Worm (Caenorhabditis elegans) whole organism, L3 larva: ENCODE data around the gene Y116A8C.9.

Experiments
- R02D3.7 ChIP-seq: fragments of 150-350 bp; optimal IDR thresholded peaks from 2 replicates; lab custom pipeline; 2014; ENCODE audit warnings: missing biosample characterization, missing genetic modification characterization
- ZK546.5 ChIP-seq: sonication (generic microtip); optimal IDR thresholded peaks from 2 replicates; lab custom pipeline; 2017; ENCODE audit warnings: missing biosample characterization, missing genetic modification characterization
- ceh-16 ChIP-seq: sonication (generic microtip); optimal IDR thresholded peaks from 2 replicates; lab custom pipeline; 2017; ENCODE audit warnings: missing biosample characterization, missing genetic modification characterization
- ceh-28 ChIP-seq: fragments of 150-350 bp; optimal IDR thresholded peaks from 2 replicates; lab custom pipeline; 2014; ENCODE audit warnings: missing biosample characterization, missing genetic modification reagents, missing genetic modification characterization
- ceh-82 ChIP-seq: fragments of 150-350 bp; optimal IDR thresholded peaks from 2 replicates; lab custom pipeline; 2014; ENCODE audit warnings: missing biosample characterization, missing genetic modification characterization
- ceh-9 ChIP-seq: sonication (generic microtip); optimal IDR thresholded peaks from 2 replicates; lab custom pipeline; 2018; ENCODE audit warnings: missing biosample characterization, missing genetic modification characterization
- daf-12 ChIP-seq: fragments of 150-350 bp; optimal IDR thresholded peaks from 2 replicates; lab custom pipeline; 2014; ENCODE audit warnings: missing biosample characterization, missing genetic modification reagents, missing genetic modification characterization
- egl-5 ChIP-seq: fragments of 150-350 bp; optimal IDR thresholded peaks from 2 replicates; lab custom pipeline; 2017; ENCODE audit warnings: missing biosample characterization, missing genetic modification reagents, missing genetic modification characterization, inconsistent platforms
- elt-2 ChIP-seq: sonication (generic microtip); optimal IDR thresholded peaks from 2 replicates; lab custom pipeline; 2016; ENCODE audit warnings: missing genetic modification reagents, mild to moderate bottlenecking, missing genetic modification characterization, missing compliant biosample characterization
- elt-3 ChIP-seq, 3 experiments: fragments of 150-350 bp in 1 of 3; sonication (generic microtip) in 2 of 3; optimal IDR thresholded peaks; 2 replicates in 2 of 3; 4 replicates in 1 of 3; lab custom pipeline; 2014 to 2017; ENCODE audit warnings: missing biosample characterization in 3 of 3, missing genetic modification characterization in 3 of 3
- eor-1 ChIP-seq, 2 experiments: fragments of 150-350 bp; optimal IDR thresholded peaks; 2 replicates each; lab custom pipeline; 2014 to 2018; ENCODE audit warnings: missing biosample characterization in 2 of 2, missing genetic modification characterization in 2 of 2
- fkh-2 ChIP-seq: fragments of 150-350 bp; optimal IDR thresholded peaks from 2 replicates; lab custom pipeline; 2014; ENCODE audit warnings: missing biosample characterization, missing genetic modification reagents, missing genetic modification characterization
- hmg-11 ChIP-seq: sonication (generic microtip); optimal IDR thresholded peaks from 2 replicates; lab custom pipeline; 2016; ENCODE audit warnings: missing genetic modification characterization, missing compliant biosample characterization
- lin-15B ChIP-seq: fragments of 150-350 bp; optimal IDR thresholded peaks from 2 replicates; lab custom pipeline; 2014; ENCODE audit warnings: missing biosample characterization, missing genetic modification characterization
- lin-39 ChIP-seq: fragments of 150-350 bp; optimal IDR thresholded peaks from 2 replicates; lab custom pipeline; 2018; ENCODE audit warnings: missing biosample characterization, missing genetic modification reagents, missing genetic modification characterization
- lsy-12 ChIP-seq: sonication (generic microtip); optimal IDR thresholded peaks from 2 replicates; lab custom pipeline; 2016; ENCODE audit warnings: mild to moderate bottlenecking, missing genetic modification characterization, missing compliant biosample characterization
- mml-1 ChIP-seq: fragments of 150-350 bp; sonication (generic microtip); optimal IDR thresholded peaks from 3 replicates; lab custom pipeline; 2014; ENCODE audit warnings: missing biosample characterization, missing genetic modification characterization
- nfya-1 ChIP-seq: sonication (generic microtip); optimal IDR thresholded peaks from 2 replicates; lab custom pipeline; 2017; ENCODE audit warnings: missing genetic modification characterization, mild to moderate bottlenecking, missing compliant biosample characterization, antibody characterized with exemption, moderate library complexity; ENCODE audit not compliant: insufficient read depth
- nhr-11 ChIP-seq: fragments of 150-350 bp; optimal IDR thresholded peaks from 2 replicates; lab custom pipeline; 2014; ENCODE audit warnings: missing biosample characterization, missing genetic modification characterization
- nhr-23 ChIP-seq: fragments of 150-350 bp; optimal IDR thresholded peaks from 2 replicates; lab custom pipeline; 2014; ENCODE audit warnings: missing biosample characterization, missing genetic modification reagents, missing genetic modification characterization
- nhr-25 ChIP-seq: sonication (generic microtip); optimal IDR thresholded peaks from 2 replicates; lab custom pipeline; 2017; ENCODE audit warnings: missing biosample characterization, missing genetic modification characterization
- nhr-43 ChIP-seq: sonication (generic microtip); optimal IDR thresholded peaks from 2 replicates; lab custom pipeline; 2016; ENCODE audit warnings: mild to moderate bottlenecking, missing genetic modification characterization, missing compliant biosample characterization; ENCODE audit not compliant: poor library complexity, severe bottlenecking
- nhr-67 ChIP-seq: fragments of 150-350 bp; optimal IDR thresholded peaks from 2 replicates; lab custom pipeline; 2014; ENCODE audit warnings: missing biosample characterization, missing genetic modification characterization
- nhr-77 ChIP-seq: fragments of 150-350 bp; optimal IDR thresholded peaks from 2 replicates; lab custom pipeline; 2014; ENCODE audit warnings: missing biosample characterization, missing genetic modification characterization
- pha-4 ChIP-seq: fragments of 150-350 bp; optimal IDR thresholded peaks from 2 replicates; lab custom pipeline; 2014; ENCODE audit warnings: missing biosample characterization, missing genetic modification reagents, missing genetic modification characterization
- sea-2 ChIP-seq: fragments of 150-350 bp; sonication (generic microtip); optimal IDR thresholded peaks from 4 replicates; lab custom pipeline; 2014; ENCODE audit warnings: missing biosample characterization, missing genetic modification reagents, missing genetic modification characterization
- snpc-4 ChIP-seq: fragments of 150-350 bp; optimal IDR thresholded peaks from 2 replicates; lab custom pipeline; 2014; ENCODE audit warnings: missing biosample characterization, missing genetic modification characterization
- tbx-2 ChIP-seq: sonication (generic microtip); optimal IDR thresholded peaks from 2 replicates; lab custom pipeline; 2016; ENCODE audit warnings: mild to moderate bottlenecking, missing genetic modification characterization, missing compliant biosample characterization
- unc-39 ChIP-seq: sonication (generic microtip); optimal IDR thresholded peaks from 4 replicates; lab custom pipeline; 2017; ENCODE audit warnings: missing biosample characterization, missing genetic modification characterization
- unc-62 ChIP-seq: fragments of 150-350 bp; sonication (generic microtip); optimal IDR thresholded peaks from 4 replicates; lab custom pipeline; 2014; ENCODE audit warnings: missing biosample characterization, missing genetic modification reagents, missing genetic modification characterization
- zag-1 ChIP-seq: fragments of 150-350 bp; optimal IDR thresholded peaks from 2 replicates; lab custom pipeline; 2014; ENCODE audit warnings: missing biosample characterization, missing genetic modification characterization
- ztf-11 ChIP-seq: fragments of 150-350 bp; optimal IDR thresholded peaks from 2 replicates; lab custom pipeline; 2014; ENCODE audit warnings: missing biosample characterization, missing genetic modification characterization

Gene Y116A8C.9

DNA sequence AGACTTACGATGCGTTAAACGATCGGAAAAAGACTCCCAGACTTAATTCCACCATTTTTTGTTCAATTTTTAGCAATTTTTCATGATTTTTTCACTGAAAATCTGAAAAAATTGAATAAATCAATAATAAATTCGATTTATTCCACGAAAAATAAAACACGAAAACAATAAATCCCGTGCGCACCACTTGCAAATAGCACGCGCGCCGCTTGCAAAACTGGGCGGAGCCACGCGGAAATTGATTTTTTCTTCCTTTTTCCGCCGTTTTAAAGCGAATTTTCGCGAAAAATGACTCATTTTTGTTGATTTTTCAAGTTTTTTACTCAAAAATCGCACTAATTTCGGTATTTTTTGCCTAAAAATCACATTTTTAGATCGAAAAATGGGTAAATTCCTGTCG, at the start of gene Y116A8C.9, which contains the start of gene arf-6:
Gene Y116A8C.9 (minus strand): TSS at position 55 of the 400 bp plus-strand sequence.
Gene arf-6 (plus strand): TSS at position 375 of the 400 bp plus-strand sequence.
- TF ChIP-seq nhr-23 (tag; lab: Kevin White, UChicago) (peak; percentile 66), R02D3.7 (tag; lab: Kevin White, UChicago) (peak; percentile 20), ceh-28 (tag; lab: Kevin White, UChicago) (peak; percentile 80), nhr-43 (tag; lab: Kevin White, UChicago) (peak; percentile 88), elt-2 (tag; lab: Kevin White, UChicago) (peak; percentile 25), hmg-11 (peak; percentile 94), nhr-67 (tag; lab: Kevin White, UChicago) (no peak), ceh-9 (no peak), snpc-4 (tag; lab: Kevin White, UChicago) (peak; percentile 77), lin-39 (tag; lab: Kevin White, UChicago) (peak; percentile 11), nhr-77 (tag; lab: Kevin White, UChicago) (no peak), pha-4 (tag; lab: Kevin White, UChicago) (peak; percentile 60), lin-15B (tag; lab: Kevin White, UChicago) (peak; percentile 33), sea-2 (GFP tag; lab: Kevin White, UChicago) (no peak), ZK546.5 (tag; lab: Kevin White, UChicago) (no peak), nfya-1 (tag; lab: Kevin White, UChicago) (peak; percentile 43), ceh-82 (peak; percentile 13), tbx-2 (tag; lab: Kevin White, UChicago) (peak; percentile 10)

DNA sequence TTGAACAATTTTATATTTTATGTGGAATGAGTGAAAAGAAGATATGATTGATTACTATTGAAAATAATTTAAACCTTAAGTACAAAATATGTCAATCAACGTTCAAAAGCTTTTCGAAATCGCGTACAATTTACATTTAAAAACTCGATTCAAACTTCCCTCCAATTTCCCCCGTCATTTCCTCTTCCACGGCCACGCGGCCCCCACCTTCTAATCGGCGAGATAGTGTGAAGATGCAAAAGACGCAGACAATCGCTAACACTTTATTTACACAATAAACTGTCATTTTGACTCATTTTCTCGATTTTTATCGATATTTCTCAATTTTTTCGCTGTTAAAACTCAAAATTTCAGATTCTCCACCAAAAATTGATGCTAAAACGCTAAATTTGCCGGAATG, 48.8 kb upstream of the Y116A8C.9 start, which contains the start of gene rom-4:
Gene rom-4 (plus strand): TSS at position 398 of the 400 bp plus-strand sequence.
- peak; percentile 34 for TF ChIP-seq egl-5
- TF ChIP-seq ceh-9, result no peak
- TF ChIP-seq ztf-11, result no peak
- peak; percentile 54 for TF ChIP-seq hmg-11
- peak; percentile 17 for TF ChIP-seq lin-39 (tag; lab: Kevin White, UChicago)
- no peak for TF ChIP-seq daf-12 (tag; lab: Kevin White, UChicago)
- peak; percentile 36 for TF ChIP-seq ceh-28 (tag; lab: Kevin White, UChicago)
- TF ChIP-seq pha-4 (tag; lab: Kevin White, UChicago), result peak; percentile 92
- TF ChIP-seq snpc-4 (tag; lab: Kevin White, UChicago), result peak; percentile 91
- TF ChIP-seq nfya-1 (tag; lab: Kevin White, UChicago), result peak; percentile 72
- TF ChIP-seq nhr-23 (tag; lab: Kevin White, UChicago), result peak; percentile 42
- TF ChIP-seq nhr-25 (tag; lab: Kevin White, UChicago), result peak; percentile 45
- TF ChIP-seq unc-62 (GFP tag; lab: Kevin White, UChicago), result no peak
- TF ChIP-seq nhr-11 (tag; lab: Kevin White, UChicago), result no peak
- no peak for TF ChIP-seq unc-39
- no peak for TF ChIP-seq ceh-16 (tag; lab: Kevin White, UChicago)
- TF ChIP-seq lsy-12, result no peak
- no peak for TF ChIP-seq fkh-2 (tag; lab: Kevin White, UChicago)
- peak; percentile 59 for TF ChIP-seq lin-15B (tag; lab: Kevin White, UChicago)
- TF ChIP-seq, all 47 proteins: peak for 10

DNA sequence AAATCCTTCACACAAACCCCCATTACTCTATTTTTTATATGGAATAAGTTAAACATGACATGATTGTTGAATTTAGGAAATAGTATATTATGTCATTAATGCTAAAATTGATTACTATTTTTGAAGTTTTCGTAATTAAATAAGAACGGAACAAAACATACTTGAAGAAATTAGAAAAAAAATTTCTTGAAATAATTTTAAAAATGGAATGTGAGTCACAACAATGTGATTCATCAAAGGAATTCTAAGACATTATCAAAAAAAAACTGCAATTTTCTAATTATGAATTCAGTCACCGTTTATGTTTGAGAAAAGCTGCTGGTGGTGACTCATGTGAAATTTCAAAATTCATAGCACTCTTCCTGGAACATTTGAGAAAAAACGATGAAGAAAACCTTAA, 41.8 kb upstream of the Y116A8C.9 start, which contains the start of gene nccd-1:
Gene nccd-1 (plus strand): TSS at position 301 of the 400 bp plus-strand sequence.
- no peak for TF ChIP-seq tbx-2 (tag; lab: Kevin White, UChicago)
- TF ChIP-seq ZK546.5 (tag; lab: Kevin White, UChicago), result no peak
- no peak for TF ChIP-seq R02D3.7 (tag; lab: Kevin White, UChicago)
- TF ChIP-seq elt-3 (tag; optimal IDR thresholded peaks at IDR 0.05; lab: Kevin White, UChicago), result no peak

DNA sequence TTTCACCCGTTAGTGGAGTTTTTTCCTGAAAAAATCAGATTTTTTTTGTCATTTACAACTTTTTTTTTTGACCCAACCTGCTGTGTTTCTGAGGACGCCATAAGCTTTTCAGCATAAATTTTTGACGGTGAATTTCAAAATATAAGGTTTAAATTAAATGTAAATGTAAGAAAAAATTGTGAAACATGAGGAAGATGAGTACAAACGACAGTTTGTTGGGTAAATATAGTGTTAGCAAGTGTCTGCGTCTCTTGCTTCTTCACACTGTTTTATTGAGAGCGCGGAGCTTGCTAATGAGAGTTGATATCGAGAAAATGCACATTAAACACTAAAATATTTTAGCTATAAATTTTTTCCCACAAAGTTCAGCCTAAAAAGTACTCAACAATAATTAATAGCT, 23.8 kb upstream of the Y116A8C.9 start, which contains the start of gene rom-3:
Gene rom-3 (minus strand): TSS at position 101 of the 400 bp plus-strand sequence.
- TF ChIP-seq mml-1, result no peak
- TF ChIP-seq ztf-11, result no peak
- TF ChIP-seq nhr-43 (tag; lab: Kevin White, UChicago), result no peak
- no peak for TF ChIP-seq tbx-2 (tag; lab: Kevin White, UChicago)
- no peak for TF ChIP-seq lin-39 (tag; lab: Kevin White, UChicago)
- no peak for TF ChIP-seq sea-2 (GFP tag; lab: Kevin White, UChicago)
- TF ChIP-seq hmg-11, result no peak

DNA sequence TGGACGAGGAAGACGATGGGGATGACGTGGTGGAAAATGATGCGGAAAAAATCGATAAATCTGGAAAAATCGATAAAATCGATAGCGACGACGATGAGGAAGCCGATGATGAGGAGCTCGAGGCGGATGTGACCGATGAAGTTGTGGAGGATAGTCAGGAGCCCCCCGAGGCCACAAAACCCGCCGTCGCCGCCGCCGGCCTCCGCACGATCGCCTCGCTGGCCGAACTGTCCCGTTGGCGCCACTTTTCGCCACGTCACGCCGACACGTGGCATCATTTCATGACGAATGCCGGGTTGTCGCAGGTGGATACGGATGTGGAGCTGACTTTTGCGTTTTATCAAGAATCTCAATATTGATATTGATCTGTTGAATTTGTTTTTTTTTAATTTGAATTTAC, 15.8 kb upstream of the Y116A8C.9 start:
- TF ChIP-seq ceh-28 (tag; lab: Kevin White, UChicago) (peak; percentile 25), nhr-23 (tag; lab: Kevin White, UChicago) (no peak), zag-1 (no peak), lin-39 (tag; lab: Kevin White, UChicago) (no peak), pha-4 (tag; lab: Kevin White, UChicago) (no peak), eor-1 (tag; optimal IDR thresholded peaks at IDR 0.05; lab: Kevin White, UChicago) (no peak)
